Worm (Caenorhabditis elegans) whole organism, late embryonic: ENCODE measurements around the gene grl-26.

Experiments
- C38D4.7 ChIP-seq: fragments of 200-800 bp; sonication (Bioruptor generic); optimal IDR thresholded peaks from 2 replicates; lab custom pipeline; 2018; ENCODE audit warnings: mild to moderate bottlenecking, missing genetic modification characterization, moderate library complexity, missing compliant biosample characterization
- ama-1 ChIP-seq: fragments of 150-350 bp; optimal IDR thresholded peaks from 2 replicates; lab custom pipeline; 2014
- ceh-14 ChIP-seq: sonication (generic microtip); optimal IDR thresholded peaks from 2 replicates; lab custom pipeline; 2016; ENCODE audit warnings: missing genotype, missing genetic modification characterization, missing compliant biosample characterization
- ceh-9 ChIP-seq: sonication (generic microtip); optimal IDR thresholded peaks from 2 replicates; lab custom pipeline; 2016; ENCODE audit warnings: mild to moderate bottlenecking, missing genetic modification characterization, inconsistent platforms, missing compliant biosample characterization
- elt-2 ChIP-seq: sonication (generic microtip); optimal IDR thresholded peaks from 2 replicates; lab custom pipeline; 2016; ENCODE audit warnings: missing genetic modification reagents, missing genetic modification characterization, missing compliant biosample characterization
- fkh-10 ChIP-seq: fragments of 150-350 bp; optimal IDR thresholded peaks from 2 replicates; lab custom pipeline; 2014; ENCODE audit warnings: missing biosample characterization, missing genetic modification reagents, missing genetic modification characterization
- npax-4 ChIP-seq: sonication (generic microtip); optimal IDR thresholded peaks from 2 replicates; lab custom pipeline; 2016; ENCODE audit warnings: missing genetic modification characterization, missing compliant biosample characterization
- pat-9 ChIP-seq: fragments of 200-800 bp; sonication (Bioruptor generic); optimal IDR thresholded peaks from 2 replicates; lab custom pipeline; 2018; ENCODE audit warnings: mild to moderate bottlenecking, missing genetic modification characterization, moderate library complexity, missing compliant biosample characterization
- syd-9 ChIP-seq: sonication (generic microtip); optimal IDR thresholded peaks from 2 replicates; lab custom pipeline; 2016; ENCODE audit warnings: mild to moderate bottlenecking, missing genetic modification characterization, moderate library complexity, missing compliant biosample characterization
- unc-3 ChIP-seq, 2 experiments: fragments of 200-800 bp in 1 of 2; sonication (Bioruptor generic) in 1 of 2; sonication (generic microtip) in 1 of 2; conservative IDR thresholded peaks in 1 of 2; optimal IDR thresholded peaks in 1 of 2; 2 replicates each; pipeline versions ENCODE4 v1.3.6 to Lab custom; 2016 to 2022; ENCODE audit warnings: missing compliant biosample characterization in 2 of 2, missing genetic modification characterization in 2 of 2, missing genetic modification reagents in 1 of 2

- no peak for TF ChIP-seq ceh-9 (tag; lab: Kevin White, UChicago)
- no peak for TF ChIP-seq syd-9 (tag; lab: Kevin White, UChicago)
- no peak for TF ChIP-seq ceh-14 (tag; lab: Kevin White, UChicago)
- TF ChIP-seq unc-3 (GFP tag; conservative IDR thresholded peaks at IDR 0.05; lab: Robert Waterston, UW): no peak
- no peak for TF ChIP-seq unc-3 (tag; optimal IDR thresholded peaks at IDR 0.05; lab: Kevin White, UChicago)
- TF ChIP-seq pat-9: no peak
- TF ChIP-seq elt-2 (tag; lab: Kevin White, UChicago): no peak
- no peak for TF ChIP-seq C38D4.7 (GFP tag; lab: Kevin White, UChicago)
- TF ChIP-seq fkh-10 (GFP tag; lab: Kevin White, UChicago): no peak
- TF ChIP-seq ama-1: no peak
- no peak for TF ChIP-seq npax-4 (tag; lab: Kevin White, UChicago)
Measured at ce11 chrIV:302743-303142, 19.9 kb downstream of the grl-26 start.
